Fruit fly (Drosophila melanogaster): Measurements from ENCODE around the gene Adk2.

DNA sequence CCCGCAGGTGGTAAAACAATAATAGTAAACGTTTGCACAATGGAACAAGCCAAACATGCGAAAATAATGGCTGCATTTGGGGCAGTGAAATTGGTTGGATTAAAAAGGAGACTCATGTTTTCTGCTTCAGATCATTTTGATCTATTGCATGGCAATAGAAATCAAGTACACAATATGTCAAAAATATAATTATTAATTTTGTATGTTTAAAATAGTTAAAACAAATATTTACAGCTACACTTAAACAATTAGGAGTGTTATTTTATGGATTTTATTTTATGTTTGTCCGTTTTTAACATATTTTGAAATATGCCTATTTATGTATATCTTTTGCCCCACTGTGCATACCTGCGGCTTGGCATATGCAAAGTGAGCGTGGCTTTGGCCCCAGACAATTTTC, 43.7 kb upstream of the Adk2 start:
- TF ChIP-seq CG6854 (GFP tag; optimal IDR thresholded peaks at IDR 0.05) (no peak), CG7271 (tag; optimal IDR thresholded peaks at IDR 0.05) (no peak), mam (GFP tag; optimal IDR thresholded peaks at IDR 0.05) (no peak), CG1529 (GFP tag; optimal IDR thresholded peaks at IDR 0.05) (no peak), Hr51 (GFP tag; optimal IDR thresholded peaks at IDR 0.05) (no peak)
